Worm (Caenorhabditis elegans) whole organism, young adult: ENCODE measurements around the gene srh-270.

Experiments
- egl-18 ChIP-seq: fragments of 200-800 bp; sonication (Bioruptor generic); IDR thresholded peaks from 2 replicates; pipeline ENCODE4 v1.3.6; 2022; ENCODE audit warnings: missing genetic modification reagents, missing genetic modification characterization, missing compliant biosample characterization
- nfya-1 ChIP-seq: sonication (generic microtip); optimal IDR thresholded peaks from 2 replicates; lab custom pipeline; 2017; ENCODE audit warnings: antibody characterized with exemption, missing compliant biosample characterization, missing genetic modification characterization, borderline replicate concordance; ENCODE audit not compliant: insufficient read depth
- pha-4 ChIP-seq: fragments of 150-350 bp; sonication (generic microtip); optimal IDR thresholded peaks from 2 replicates; lab custom pipeline; 2014; ENCODE audit warnings: missing biosample characterization, missing genetic modification reagents, missing genetic modification characterization
- sptf-2 ChIP-seq: fragments of 200-800 bp; sonication (Bioruptor generic); optimal IDR thresholded peaks from 2 replicates; lab custom pipeline; 2018; ENCODE audit warnings: mild to moderate bottlenecking, missing genetic modification characterization, missing compliant biosample characterization
- unc-62 ChIP-seq: fragments of 150-350 bp; optimal IDR thresholded peaks from 2 replicates; lab custom pipeline; 2014; ENCODE audit warnings: missing biosample characterization, missing genetic modification reagents, missing genetic modification characterization

ce11 chrV:2903227-2903626, 41.8 kb upstream of the srh-270 start, which contains the start of gene C31B8.7:
- TF ChIP-seq pha-4: no peak
- no peak for TF ChIP-seq egl-18
- TF ChIP-seq unc-62 (GFP tag; lab: Kevin White, UChicago): no peak
- TF ChIP-seq nfya-1: no peak
- no peak for TF ChIP-seq sptf-2 (GFP tag; lab: Kevin White, UChicago)
